Fruit fly (Drosophila melanogaster) whole organism, pupa: ENCODE measurements around the gene CG6028.

Experiments used
- CG10348 ChIP-seq: fragments of 200-800 bp; sonication (Bioruptor generic); IDR thresholded peaks from 2 replicates; pipeline ENCODE4 v1.3.6; 2022; ENCODE audit warnings: missing biosample characterization, missing genetic modification characterization
- CG12605 ChIP-seq: fragments of 200-800 bp; sonication (Bioruptor generic); IDR thresholded peaks from 2 replicates; pipeline ENCODE4 v1.3.6; 2022; ENCODE audit warnings: missing biosample characterization, missing genetic modification characterization
- CG13204 ChIP-seq: fragments of 200-800 bp; sonication (Bioruptor generic); optimal IDR thresholded peaks from 2 replicates; lab custom pipeline; 2018; ENCODE audit warnings: missing biosample characterization, mild to moderate bottlenecking, missing genetic modification characterization, moderate library complexity
- CG14655 ChIP-seq: fragments of 200-800 bp; sonication (Bioruptor generic); optimal IDR thresholded peaks from 3 replicates; lab custom pipeline; 2017; ENCODE audit warnings: mild to moderate bottlenecking, missing biosample characterization, missing genetic modification reagents, missing genetic modification characterization
- CG15710 ChIP-seq: fragments of 200-800 bp; sonication (Bioruptor generic); optimal IDR thresholded peaks from 2 replicates; lab custom pipeline; 2018; ENCODE audit warnings: missing biosample characterization, mild to moderate bottlenecking, missing genetic modification characterization, moderate library complexity
- CG17806 ChIP-seq: fragments of 200-800 bp; sonication (Bioruptor generic); optimal IDR thresholded peaks from 2 replicates; lab custom pipeline; 2018; ENCODE audit warnings: missing biosample characterization, mild to moderate bottlenecking, missing genetic modification characterization, moderate library complexity
- CG32121 ChIP-seq: fragments of 200-800 bp; sonication (Bioruptor generic); IDR thresholded peaks from 2 replicates; pipeline ENCODE4 v1.3.6; 2022; ENCODE audit warnings: missing biosample characterization, missing genetic modification characterization
- CG34367 ChIP-seq: fragments of 200-800 bp; sonication (Bioruptor generic); optimal IDR thresholded peaks from 2 replicates; lab custom pipeline; 2018; ENCODE audit warnings: missing biosample characterization, mild to moderate bottlenecking, missing genetic modification characterization
- CG4496 ChIP-seq: fragments of 200-800 bp; sonication (Bioruptor generic); IDR thresholded peaks from 3 replicates; pipeline ENCODE4 v1.3.6; 2022; ENCODE audit warnings: missing biosample characterization, missing genetic modification characterization
- CG8159 ChIP-seq: fragments of 200-800 bp; sonication (Bioruptor generic); optimal IDR thresholded peaks from 3 replicates; lab custom pipeline; 2018; ENCODE audit warnings: missing biosample characterization, mild to moderate bottlenecking, missing genetic modification characterization, moderate library complexity
- CG8301 ChIP-seq: fragments of 200-800 bp; sonication (Bioruptor generic); optimal IDR thresholded peaks from 2 replicates; lab custom pipeline; 2018; ENCODE audit warnings: missing biosample characterization, mild to moderate bottlenecking, missing genetic modification characterization
- CG9948 ChIP-seq: fragments of 200-800 bp; sonication (Bioruptor generic); optimal IDR thresholded peaks from 2 replicates; lab custom pipeline; 2018; ENCODE audit warnings: missing biosample characterization, mild to moderate bottlenecking, missing genetic modification characterization, moderate library complexity
- D1 ChIP-seq: fragments of 200-800 bp; sonication (Bioruptor generic); optimal IDR thresholded peaks from 2 replicates; lab custom pipeline; 2018; ENCODE audit warnings: missing biosample characterization, mild to moderate bottlenecking, missing genetic modification characterization, moderate library complexity
- EcR ChIP-seq: fragments of 200-800 bp; sonication (Bioruptor generic); optimal IDR thresholded peaks from 3 replicates; lab custom pipeline; 2019; ENCODE audit warnings: missing biosample characterization, missing genetic modification characterization, mild to moderate bottlenecking, moderate library complexity, missing genetic modification reagents
- Ets98B ChIP-seq: fragments of 200-800 bp; sonication (Bioruptor generic); IDR thresholded peaks from 2 replicates; pipeline ENCODE4 v1.3.6; 2022; ENCODE audit warnings: missing biosample characterization, missing genetic modification characterization
- Pif1A ChIP-seq: fragments of 200-800 bp; sonication (Bioruptor generic); optimal IDR thresholded peaks from 3 replicates; lab custom pipeline; 2016; ENCODE audit warnings: missing biosample characterization, missing genetic modification characterization
- Pif1B ChIP-seq: fragments of 200-800 bp; sonication (Bioruptor generic); optimal IDR thresholded peaks from 3 replicates; lab custom pipeline; 2016; ENCODE audit warnings: missing biosample characterization, missing genetic modification characterization
- Snoo ChIP-seq: fragments of 200-800 bp; sonication (Bioruptor generic); optimal IDR thresholded peaks from 3 replicates; lab custom pipeline; 2017; ENCODE audit warnings: missing biosample characterization, mild to moderate bottlenecking, missing genetic modification characterization, inconsistent platforms
- fd96Ca ChIP-seq: fragments of 200-800 bp; sonication (Bioruptor generic); IDR thresholded peaks from 3 replicates; pipeline ENCODE4 v1.3.6; 2022; ENCODE audit warnings: missing biosample characterization, missing genetic modification characterization
- gl ChIP-seq: fragments of 200-800 bp; sonication (Bioruptor generic); optimal IDR thresholded peaks from 2 replicates; lab custom pipeline; 2018; ENCODE audit warnings: missing biosample characterization, mild to moderate bottlenecking, missing genetic modification characterization
- rn ChIP-seq: fragments of 200-800 bp; sonication (Bioruptor generic); IDR thresholded peaks from 2 replicates; pipeline ENCODE4 v1.3.6; 2022; ENCODE audit warnings: missing biosample characterization, missing genetic modification characterization

Gene CG6028

dm6 chr3R:22034160-22034742 lies 8.9 kb upstream of the CG6028 start, which contains the start of the genes CG45099, CG6015, pit and Fadd:
Gene CG45099 (minus strand): TSS chr3R:22034286.
Gene CG6015 (minus strand): TSS chr3R:22034286.
Gene pit (plus strand): TSS chr3R:22034298.
Gene Fadd (plus strand): TSS chr3R:22034455.
- TF ChIP-seq rn: no peak
- no peak for TF ChIP-seq CG12605 (GFP tag; lab: Robert Waterston, UW)
- TF ChIP-seq CG8159: no peak
- TF ChIP-seq CG34367 (tag; lab: Kevin White, UChicago): no peak

- TF ChIP-seq D1 (tag; lab: Kevin White, UChicago) (no peak), Snoo (tag; lab: Kevin White, UChicago) (no peak), CG34367 (tag; lab: Kevin White, UChicago) (no peak), fd96Ca (GFP tag; lab: Robert Waterston, UW) (no peak), CG15710 (tag; lab: Kevin White, UChicago) (no peak), CG17806 (tag; lab: Kevin White, UChicago) (no peak), CG9948 (no peak), CG14655 (GFP tag; lab: Kevin White, UChicago) (no peak), CG13204 (GFP tag; lab: Kevin White, UChicago) (no peak), CG10348 (no peak), Ets98B (GFP tag; lab: Robert Waterston, UW) (no peak), EcR (GFP tag; lab: Kevin White, UChicago) (no peak), Pif1A (GFP tag; lab: Kevin White, UChicago) (no peak), rn (no peak), CG4496 (GFP tag; lab: Robert Waterston, UW) (no peak), Pif1B (no peak), gl (tag; lab: Kevin White, UChicago) (no peak), CG8301 (tag; lab: Kevin White, UChicago) (no peak), CG12605 (GFP tag; lab: Robert Waterston, UW) (no peak)
These were observed 6.4 kb upstream of the CG6028 start, which contains the start of gene CG13409 for dm6 chr3R:22031738-22032137. Gene CG13409 (minus strand): TSS chr3R:22031900.

- TF ChIP-seq CG34367 (tag; lab: Kevin White, UChicago) (no peak), CG8159 (no peak), D1 (tag; lab: Kevin White, UChicago) (no peak), CG32121 (GFP tag; lab: Robert Waterston, UW) (no peak), CG13204 (GFP tag; lab: Kevin White, UChicago) (no peak), Snoo (tag; lab: Kevin White, UChicago) (no peak), CG12605 (GFP tag; lab: Robert Waterston, UW) (no peak), EcR (GFP tag; lab: Kevin White, UChicago) (no peak), CG8301 (tag; lab: Kevin White, UChicago) (no peak), Pif1A (GFP tag; lab: Kevin White, UChicago) (no peak), CG17806 (tag; lab: Kevin White, UChicago) (no peak), CG9948 (no peak), Ets98B (GFP tag; lab: Robert Waterston, UW) (no peak), CG10348 (no peak), Pif1B (no peak), fd96Ca (GFP tag; lab: Robert Waterston, UW) (no peak)
These were observed 2.4 kb upstream of the CG6028 start for dm6 chr3R:22027743-22028099.

- TF ChIP-seq CG13204 (GFP tag; lab: Kevin White, UChicago) (no peak), CG4496 (GFP tag; lab: Robert Waterston, UW) (peak; percentile 75), Pif1B (no peak), Pif1A (GFP tag; lab: Kevin White, UChicago) (no peak), CG15710 (tag; lab: Kevin White, UChicago) (peak; percentile 79), Ets98B (GFP tag; lab: Robert Waterston, UW) (peak; percentile 75), CG17806 (tag; lab: Kevin White, UChicago) (peak; percentile 66), fd96Ca (GFP tag; lab: Robert Waterston, UW) (peak; percentile 77; the same call in 2 of the 3 replicates), CG9948 (peak; percentile 48), CG34367 (tag; lab: Kevin White, UChicago) (peak; percentile 70), CG8301 (tag; lab: Kevin White, UChicago) (no peak), CG8159 (peak; percentile 79), CG32121 (GFP tag; lab: Robert Waterston, UW) (peak; percentile 46; the same call in 1 of the 2 replicates), Snoo (tag; lab: Kevin White, UChicago) (peak; percentile 79), D1 (tag; lab: Kevin White, UChicago) (no peak), CG12605 (GFP tag; lab: Robert Waterston, UW) (peak; percentile 27), gl (tag; lab: Kevin White, UChicago) (peak; percentile 18)
These were observed 1.8 kb upstream of the CG6028 start, which contains the start of the genes Cchl and ND-42 for dm6 chr3R:22026922-22027742. Gene Cchl (minus strand): TSS chr3R:22027480. Gene ND-42 (plus strand): TSS chr3R:22027709.

dm6 chr3R:22023041-22023626 lies 2.2 kb downstream of the CG6028 start, which contains the start of the genes Mitofilin and mRpL35:
Gene Mitofilin (minus strand): TSS chr3R:22023335.
Gene mRpL35 (plus strand): TSS chr3R:22023527.
- TF ChIP-seq CG4496 (GFP tag; lab: Robert Waterston, UW): peak; percentile 26; the same call in 1 of the 3 replicates
- TF ChIP-seq CG34367 (tag; lab: Kevin White, UChicago): peak; percentile 8
- no peak for TF ChIP-seq Pif1B
- no peak for TF ChIP-seq CG9948
- TF ChIP-seq CG15710 (tag; lab: Kevin White, UChicago): peak; percentile 20
- TF ChIP-seq CG14655 (GFP tag; lab: Kevin White, UChicago): no peak
- peak; percentile 32 for TF ChIP-seq CG8159
- no peak for TF ChIP-seq Pif1A (GFP tag; lab: Kevin White, UChicago)
- no peak for TF ChIP-seq CG17806 (tag; lab: Kevin White, UChicago)
